Fruit fly (Drosophila melanogaster) whole organism: ENCODE measurements around the gene mRpL40.

ENCODE experiments used
- CG8478 ChIP-seq: fragments of >200 bp; optimal IDR thresholded peaks from 2 replicates; lab custom pipeline; 2018; ENCODE audit warnings: inconsistent platforms
- Dll ChIP-seq: fragments of >200 bp; optimal IDR thresholded peaks from 2 replicates; lab custom pipeline; 2017
- EcR ChIP-seq, 2 experiments: fragments of >200 bp; optimal IDR thresholded peaks; 2 replicates each; lab custom pipeline; 2017; ENCODE audit warnings: missing biosample characterization in 2 of 2, missing genetic modification characterization in 2 of 2, missing genetic modification reagents in 2 of 2
- pan ChIP-seq: fragments of >200 bp; optimal IDR thresholded peaks from 2 replicates; lab custom pipeline; 2017
- psq ChIP-seq: fragments of >200 bp; optimal IDR thresholded peaks from 2 replicates; lab custom pipeline; 2017
- usp ChIP-seq: fragments of >200 bp; optimal IDR thresholded peaks from 2 replicates; lab custom pipeline; 2017; ENCODE audit warnings: missing biosample characterization, missing genetic modification characterization, mixed read lengths

DNA sequence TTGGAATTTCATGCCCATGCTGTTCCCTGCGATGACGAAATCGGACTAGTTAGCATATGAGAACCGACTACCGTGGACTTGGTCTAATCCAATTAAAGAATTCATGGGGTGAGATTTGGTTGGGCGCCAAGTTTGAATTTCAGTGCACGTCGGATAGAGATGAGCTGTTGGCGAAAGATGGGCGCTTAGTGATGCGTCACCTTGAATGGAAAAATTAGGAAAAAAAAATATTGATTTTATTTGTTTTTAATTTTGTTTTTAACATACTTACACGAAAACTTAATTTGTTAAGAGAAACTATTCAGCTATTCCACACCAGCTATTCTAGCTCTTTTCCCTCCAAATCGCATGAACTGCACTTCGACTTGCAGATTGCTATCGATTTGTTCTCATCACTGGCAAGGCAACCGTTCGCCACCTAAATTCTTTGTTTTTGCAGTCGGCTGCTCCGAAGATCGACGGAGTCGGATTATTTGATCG is 14.0 kb downstream of the mRpL40 start, which contains the start of the genes ninaG and Sptz:
- no peak for TF ChIP-seq Dll (lab: Kevin White, UChicago)
- TF ChIP-seq EcR (GFP tag; optimal IDR thresholded peaks at IDR 0.05; lab: Kevin White, UChicago) = no peak
- TF ChIP-seq CG8478 (lab: Kevin White, UChicago) = no peak
- TF ChIP-seq psq (lab: Kevin White, UChicago) = no peak
- TF ChIP-seq usp (GFP tag; lab: Kevin White, UChicago) = no peak
- TF ChIP-seq pan = no peak
